Worm (Caenorhabditis elegans) whole organism, young adult: Measurements from ENCODE around the gene ZK1098.6.
A peak's percentile ranks its signal among the peaks of the same experiment; 100 is the strongest.

Source experiments
- B0035.1 ChIP-seq: sonication (generic microtip); optimal IDR thresholded peaks from 2 replicates; lab custom pipeline; 2016; ENCODE audit warnings: missing genetic modification characterization, mild to moderate bottlenecking, missing compliant biosample characterization, missing genotype, missing genetic modification reagents
- B0336.3 ChIP-seq: fragments of 200-800 bp; sonication (Bioruptor generic); IDR thresholded peaks from 2 replicates; pipeline ENCODE4 v1.3.6; 2022; ENCODE audit warnings: missing genetic modification characterization, missing compliant biosample characterization
- F33H1.4 ChIP-seq: fragments of 200-800 bp; sonication (Bioruptor generic); IDR thresholded peaks from 2 replicates; pipeline ENCODE4 v1.3.6; 2022; ENCODE audit warnings: missing genetic modification reagents, missing genetic modification characterization, missing compliant biosample characterization
- F57A8.1 ChIP-seq: fragments of 200-800 bp; sonication (Bioruptor generic); optimal IDR thresholded peaks from 2 replicates; lab custom pipeline; 2018; ENCODE audit warnings: mild to moderate bottlenecking, missing genetic modification characterization, moderate library complexity, missing compliant biosample characterization
- T26A5.8 ChIP-seq: sonication (generic microtip); optimal IDR thresholded peaks from 2 replicates; lab custom pipeline; 2016; ENCODE audit warnings: missing genetic modification characterization, missing compliant biosample characterization
- Y53G8AR.9 ChIP-seq: fragments of 200-800 bp; sonication (Bioruptor generic); conservative IDR thresholded peaks from 2 replicates; pipeline ENCODE4 v1.3.6; 2022; ENCODE audit warnings: missing genetic modification reagents, missing genetic modification characterization, missing compliant biosample characterization
- Y56A3A.18 ChIP-seq: fragments of 200-800 bp; sonication (Bioruptor generic); IDR thresholded peaks from 2 replicates; pipeline ENCODE4 v1.3.6; 2022; ENCODE audit warnings: missing genetic modification reagents, missing genetic modification characterization, missing compliant biosample characterization
- Y79H2A.3 ChIP-seq: fragments of 200-800 bp; sonication (Bioruptor generic); conservative IDR thresholded peaks from 2 replicates; pipeline ENCODE4 v1.3.6; 2022; ENCODE audit warnings: missing genetic modification reagents, missing genetic modification characterization, missing compliant biosample characterization
- ZK185.1 ChIP-seq: sonication (generic microtip); optimal IDR thresholded peaks from 2 replicates; lab custom pipeline; 2016; ENCODE audit warnings: mild to moderate bottlenecking, missing genetic modification characterization, missing compliant biosample characterization; ENCODE audit not compliant: poor library complexity, severe bottlenecking
- akir-1 ChIP-seq: fragments of 200-800 bp; sonication (Bioruptor generic); optimal IDR thresholded peaks from 2 replicates; lab custom pipeline; 2018; ENCODE audit warnings: mild to moderate bottlenecking, missing genetic modification characterization, moderate library complexity, missing compliant biosample characterization
- ama-1 ChIP-seq, 3 experiments: fragments of 150-350 bp in 1 of 3; sonication (generic microtip) in 2 of 3; optimal IDR thresholded peaks; 2 replicates each; lab custom pipeline; 2014 to 2018; ENCODE audit warnings: missing biosample characterization in 2 of 3, missing genetic modification characterization in 2 of 3, missing genetic modification reagents in 2 of 3
- cebp-1 ChIP-seq, 2 experiments: fragments of 200-800 bp in 1 of 2; sonication (Bioruptor generic) in 1 of 2; sonication (generic microtip) in 1 of 2; IDR thresholded peaks in 1 of 2; optimal IDR thresholded peaks in 1 of 2; 2 replicates each; pipeline versions ENCODE4 v1.3.6 to Lab custom; 2017 to 2022; ENCODE audit warnings: missing compliant biosample characterization in 2 of 2, missing genetic modification characterization in 2 of 2, mild to moderate bottlenecking in 1 of 2, missing genetic modification reagents in 1 of 2, moderate library complexity in 1 of 2
- ceh-58 ChIP-seq: fragments of 200-800 bp; sonication (Bioruptor generic); IDR thresholded peaks from 2 replicates; pipeline ENCODE4 v1.3.6; 2022; ENCODE audit warnings: missing genetic modification characterization, missing compliant biosample characterization
- ceh-79 ChIP-seq: sonication (generic microtip); optimal IDR thresholded peaks from 2 replicates; lab custom pipeline; 2017; ENCODE audit warnings: mild to moderate bottlenecking, missing genetic modification characterization, missing compliant biosample characterization
- dpl-1 ChIP-seq: fragments of 150-350 bp; optimal IDR thresholded peaks from 2 replicates; lab custom pipeline; 2014; ENCODE audit warnings: missing biosample characterization, missing genetic modification reagents, missing genetic modification characterization
- efl-1 ChIP-seq: fragments of 150-350 bp; optimal IDR thresholded peaks from 2 replicates; lab custom pipeline; 2014; ENCODE audit warnings: missing biosample characterization, missing genetic modification reagents, missing genetic modification characterization
- egl-44 ChIP-seq: fragments of 200-800 bp; sonication (Bioruptor generic); IDR thresholded peaks from 2 replicates; pipeline ENCODE4 v1.3.6; 2022; ENCODE audit warnings: missing genetic modification reagents, missing genetic modification characterization, missing compliant biosample characterization
- him-1 ChIP-seq: sonication (generic microtip); optimal IDR thresholded peaks from 2 replicates; lab custom pipeline; 2016; ENCODE audit warnings: missing genotype, missing genetic modification reagents, missing genetic modification characterization, missing compliant biosample characterization
- hlh-12 ChIP-seq: sonication (generic microtip); optimal IDR thresholded peaks from 2 replicates; lab custom pipeline; 2016; ENCODE audit warnings: missing genetic modification characterization, missing compliant biosample characterization
- hmg-20 ChIP-seq: fragments of 200-800 bp; sonication (Bioruptor generic); IDR thresholded peaks from 2 replicates; pipeline ENCODE4 v1.3.6; 2022; ENCODE audit warnings: missing genetic modification reagents, missing genetic modification characterization, missing compliant biosample characterization
- let-526 ChIP-seq: fragments of 200-800 bp; sonication (Bioruptor generic); IDR thresholded peaks from 2 replicates; pipeline ENCODE4 v1.3.6; 2022; ENCODE audit warnings: missing genetic modification reagents, missing genetic modification characterization, missing compliant biosample characterization
- lin-26 ChIP-seq: fragments of 200-800 bp; sonication (Bioruptor generic); IDR thresholded peaks from 2 replicates; pipeline ENCODE4 v1.3.6; 2022; ENCODE audit warnings: missing genetic modification reagents, missing genetic modification characterization, missing compliant biosample characterization
- lin-35 ChIP-seq, 3 experiments: fragments of 150-350 bp in 2 of 3; sonication (generic microtip) in 1 of 3; optimal IDR thresholded peaks; 2 replicates each; lab custom pipeline; 2014 to 2018; ENCODE audit warnings: missing biosample characterization in 3 of 3, missing genetic modification characterization in 3 of 3, missing genetic modification reagents in 3 of 3
- lsy-27 ChIP-seq: sonication (generic microtip); optimal IDR thresholded peaks from 2 replicates; lab custom pipeline; 2017; ENCODE audit warnings: missing genetic modification characterization, mild to moderate bottlenecking, missing compliant biosample characterization, antibody characterized with exemption, missing genotype, borderline replicate concordance; ENCODE audit not compliant: insufficient read depth
- mcd-1 ChIP-seq: fragments of 200-800 bp; sonication (Bioruptor generic); IDR thresholded peaks from 2 replicates; pipeline ENCODE4 v1.3.6; 2022; ENCODE audit warnings: missing genetic modification reagents, missing genetic modification characterization, missing compliant biosample characterization
- nhr-120 ChIP-seq: fragments of 200-800 bp; sonication (Bioruptor generic); IDR thresholded peaks from 2 replicates; pipeline ENCODE4 v1.3.6; 2022; ENCODE audit warnings: missing genetic modification characterization, missing compliant biosample characterization
- nhr-179 ChIP-seq: sonication (generic microtip); optimal IDR thresholded peaks from 2 replicates; lab custom pipeline; 2016; ENCODE audit warnings: mild to moderate bottlenecking, missing genetic modification characterization, missing compliant biosample characterization
- nhr-80 ChIP-seq: sonication (generic microtip); optimal IDR thresholded peaks from 2 replicates; lab custom pipeline; 2016; ENCODE audit warnings: missing genetic modification characterization, missing compliant biosample characterization
- pha-4 ChIP-seq: fragments of 150-350 bp; sonication (generic microtip); optimal IDR thresholded peaks from 2 replicates; lab custom pipeline; 2014; ENCODE audit warnings: missing biosample characterization, missing genetic modification reagents, missing genetic modification characterization
- sea-2 ChIP-seq: fragments of 200-800 bp; sonication (Bioruptor generic); IDR thresholded peaks from 2 replicates; pipeline ENCODE4 v1.3.6; 2022; ENCODE audit warnings: missing genetic modification characterization, missing compliant biosample characterization
- snpc-3.4 ChIP-seq: sonication (generic microtip); optimal IDR thresholded peaks from 2 replicates; lab custom pipeline; 2017; ENCODE audit warnings: missing genetic modification characterization, mild to moderate bottlenecking, missing compliant biosample characterization, antibody characterized with exemption, moderate library complexity, missing genotype, missing genetic modification reagents
- tbp1 ChIP-seq: fragments of 200-800 bp; sonication (Bioruptor generic); optimal IDR thresholded peaks from 2 replicates; lab custom pipeline; 2018; ENCODE audit warnings: mild to moderate bottlenecking, missing genetic modification characterization, missing compliant biosample characterization
- unc-62 ChIP-seq: fragments of 150-350 bp; optimal IDR thresholded peaks from 2 replicates; lab custom pipeline; 2014; ENCODE audit warnings: missing biosample characterization, missing genetic modification reagents, missing genetic modification characterization
- zfh-2 ChIP-seq: fragments of 200-800 bp; sonication (Bioruptor generic); conservative IDR thresholded peaks from 2 replicates; pipeline ENCODE4 v1.3.6; 2022; ENCODE audit warnings: missing genetic modification reagents, missing genetic modification characterization, missing compliant biosample characterization
- ztf-18 ChIP-seq: sonication (generic microtip); optimal IDR thresholded peaks from 2 replicates; lab custom pipeline; 2016; ENCODE audit warnings: missing genotype, mild to moderate bottlenecking, missing genetic modification characterization, missing compliant biosample characterization
- ztf-22 ChIP-seq: fragments of 200-800 bp; sonication (Bioruptor generic); optimal IDR thresholded peaks from 2 replicates; lab custom pipeline; 2018; ENCODE audit warnings: mild to moderate bottlenecking, missing genetic modification characterization, moderate library complexity, missing compliant biosample characterization
- ztf-28 ChIP-seq: fragments of 200-800 bp; sonication (Bioruptor generic); IDR thresholded peaks from 2 replicates; pipeline ENCODE4 v1.3.6; 2022; ENCODE audit warnings: missing genetic modification reagents, missing genetic modification characterization, missing compliant biosample characterization
- ztf-6 ChIP-seq: fragments of 200-800 bp; sonication (Bioruptor generic); IDR thresholded peaks from 2 replicates; pipeline ENCODE4 v1.3.6; 2022; ENCODE audit warnings: missing genetic modification reagents, missing genetic modification characterization, missing compliant biosample characterization

The ZK1098.6 gene

DNA sequence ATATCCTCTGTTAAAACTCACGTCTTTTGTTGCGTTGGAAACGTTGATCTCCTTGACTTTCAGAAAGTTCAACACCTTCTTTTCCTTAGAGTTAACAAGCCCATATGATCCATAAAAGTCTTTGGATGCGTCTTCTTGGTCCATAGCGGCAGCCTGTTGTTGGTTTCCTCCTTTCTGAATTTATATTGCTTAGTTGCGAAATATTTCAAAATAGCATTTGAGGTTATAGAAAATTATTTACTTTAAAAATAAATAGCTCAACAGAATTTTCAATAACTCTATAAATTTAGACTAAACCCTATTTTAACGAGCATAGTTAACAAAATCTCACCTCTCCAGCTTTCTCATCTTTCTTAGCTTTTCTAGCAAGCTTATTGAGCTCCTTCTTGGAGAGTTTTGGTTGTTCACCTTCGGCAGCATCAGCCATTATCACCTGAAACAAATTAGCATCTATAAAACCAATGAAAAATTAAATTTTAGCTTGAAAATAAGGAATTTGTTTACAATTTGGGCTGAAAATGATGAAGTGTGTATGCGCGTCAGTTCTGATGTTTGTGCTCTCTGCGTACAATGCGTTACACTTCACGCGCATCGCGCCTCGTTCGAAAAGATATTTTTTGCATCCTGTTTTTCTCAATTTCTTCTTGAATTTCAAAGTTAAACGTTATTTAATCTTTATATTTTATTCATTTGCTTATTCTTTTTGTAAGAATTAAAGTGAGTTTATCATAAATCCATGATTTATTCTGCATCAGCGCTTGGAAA is 36.0 kb upstream of the ZK1098.6 start, which contains the start of the genes dars-1 and ctr-9:
Gene dars-1 (minus strand): TSS at position 433 of the 765 bp plus-strand sequence.
Gene ctr-9 (plus strand): TSS at position 614 of the 765 bp plus-strand sequence.
- no peak for TF ChIP-seq F57A8.1 (GFP tag; lab: Kevin White, UChicago)
- TF ChIP-seq ztf-28 = no peak
- TF ChIP-seq zfh-2 (GFP tag; lab: Robert Waterston, UW) = no peak
- TF ChIP-seq Y53G8AR.9 = 0 out of 2 replicates have a peak, but pooled peaks have one; percentile 42
- no peak for TF ChIP-seq ztf-6
- no peak for TF ChIP-seq akir-1 (GFP tag; lab: Kevin White, UChicago)
- TF ChIP-seq lsy-27 (tag; lab: Kevin White, UChicago) = no peak
- no peak for TF ChIP-seq dpl-1 (GFP tag; lab: Kevin White, UChicago)
- TF ChIP-seq cebp-1 (GFP tag; IDR thresholded peaks at IDR 0.05; lab: Robert Waterston, UW) = peak; percentile 30; the same call in 1 of the 2 replicates
- peak; percentile 87 for TF ChIP-seq cebp-1 (tag; optimal IDR thresholded peaks at IDR 0.05; lab: Kevin White, UChicago)
- TF ChIP-seq nhr-179 (tag; lab: Kevin White, UChicago) = no peak
- no peak for TF ChIP-seq pha-4 (tag; lab: Kevin White, UChicago)
- TF ChIP-seq lin-26 = no peak
- peak; percentile 0 for TF ChIP-seq snpc-3.4 (tag; lab: Kevin White, UChicago)
- no peak for TF ChIP-seq Y79H2A.3 (GFP tag; lab: Robert Waterston, UW)
- no peak for TF ChIP-seq B0035.1

DNA sequence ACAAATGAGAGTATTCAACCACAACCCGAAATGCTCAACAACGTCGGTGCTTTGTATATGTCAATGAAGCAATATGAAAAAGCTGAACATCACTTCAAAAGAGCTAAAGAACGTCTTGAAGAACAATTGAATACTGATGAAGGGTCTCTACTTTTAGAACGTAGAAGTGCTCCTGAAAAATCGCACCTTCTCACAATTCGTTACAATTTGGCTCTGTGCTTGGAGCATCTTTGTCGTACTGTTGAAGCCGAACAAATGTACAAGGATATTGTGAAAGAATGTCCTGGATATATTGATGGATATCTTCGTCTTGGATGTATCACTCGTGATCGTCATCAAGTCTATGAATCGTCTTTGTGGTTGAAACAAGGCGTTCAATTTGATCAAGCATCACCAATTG is 32.7 kb upstream of the ZK1098.6 start:
- TF ChIP-seq hmg-20 (no peak), snpc-3.4 (tag; lab: Kevin White, UChicago) (no peak), ceh-58 (GFP tag; lab: Robert Waterston, UW) (no peak), ceh-79 (tag; lab: Kevin White, UChicago) (no peak)

DNA sequence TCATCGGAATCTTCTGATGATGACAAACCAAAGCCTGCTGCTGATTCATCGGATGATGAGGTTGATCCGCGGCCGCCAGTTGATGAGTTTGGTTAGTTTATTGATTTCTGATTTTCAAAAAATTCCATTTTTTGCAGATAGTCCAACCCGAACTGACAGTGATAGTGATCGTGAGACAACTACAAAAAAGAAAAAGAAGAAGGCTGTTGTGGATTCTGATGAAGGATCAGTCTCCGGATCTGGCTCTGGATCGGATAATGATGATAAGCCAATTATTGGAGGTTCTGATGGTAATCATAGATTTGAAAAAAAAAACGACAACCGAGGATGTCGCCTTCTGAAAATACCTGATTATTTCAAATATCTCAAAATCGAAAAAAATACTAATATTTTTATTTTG is 30.9 kb upstream of the ZK1098.6 start:
- no peak for TF ChIP-seq sea-2 (GFP tag; lab: Robert Waterston, UW)
- no peak for TF ChIP-seq ztf-18 (tag; lab: Kevin White, UChicago)
- no peak for TF ChIP-seq lin-35 (GFP tag; optimal IDR thresholded peaks at IDR 0.05; lab: Kevin White, UChicago)
- no peak for TF ChIP-seq egl-44 (GFP tag; lab: Robert Waterston, UW)
- no peak for TF ChIP-seq Y56A3A.18 (GFP tag; lab: Robert Waterston, UW)
- TF ChIP-seq let-526 (GFP tag; lab: Robert Waterston, UW) = no peak
- no peak for TF ChIP-seq efl-1 (GFP tag; lab: Kevin White, UChicago)
- TF ChIP-seq snpc-3.4 (tag; lab: Kevin White, UChicago) = no peak
- TF ChIP-seq hlh-12 (tag; lab: Kevin White, UChicago) = no peak
- TF ChIP-seq ztf-28 = no peak
- TF ChIP-seq him-1 (tag; lab: Kevin White, UChicago) = no peak
- TF ChIP-seq unc-62 (GFP tag; lab: Kevin White, UChicago) = no peak
- TF ChIP-seq tbp1 (GFP tag; lab: Kevin White, UChicago) = no peak
- TF ChIP-seq mcd-1 (GFP tag; lab: Robert Waterston, UW) = no peak

DNA sequence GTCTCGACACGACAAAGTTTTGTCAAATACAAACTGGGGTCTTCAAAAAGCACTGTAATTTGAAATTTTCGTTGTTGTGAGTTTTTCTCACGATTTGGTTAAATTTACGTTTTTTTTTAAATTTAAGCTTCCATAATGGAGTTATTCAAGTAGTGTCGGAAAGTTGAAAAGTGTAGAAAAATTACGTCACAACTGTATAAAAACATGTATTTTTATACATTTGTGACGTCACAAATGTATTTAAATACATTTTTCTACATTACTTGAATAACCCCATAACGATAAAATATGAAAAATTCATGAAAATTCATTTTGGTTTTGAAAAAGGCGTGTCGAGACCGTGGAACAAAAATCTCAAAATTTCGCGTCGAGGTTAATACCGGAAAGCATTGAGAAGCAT is 29.5 kb upstream of the ZK1098.6 start:
- TF ChIP-seq Y79H2A.3 (GFP tag; lab: Robert Waterston, UW) (no peak), nhr-120 (GFP tag; lab: Robert Waterston, UW) (no peak), ztf-22 (GFP tag; lab: Kevin White, UChicago) (no peak), nhr-179 (tag; lab: Kevin White, UChicago) (no peak), lin-26 (no peak), T26A5.8 (tag; lab: Kevin White, UChicago) (no peak), nhr-80 (tag; lab: Kevin White, UChicago) (no peak), B0336.3 (no peak), ZK185.1 (tag; lab: Kevin White, UChicago) (no peak), ama-1 (optimal IDR thresholded peaks at IDR 0.05; lab: Kevin White, UChicago) (no peak), ama-1 (GFP tag; optimal IDR thresholded peaks at IDR 0.05; lab: Kevin White, UChicago) (no peak), F33H1.4 (GFP tag; lab: Robert Waterston, UW) (no peak), ztf-28 (no peak)
- TF ChIP-seq, all 124 proteins: peak for 0
